Worm (Caenorhabditis elegans) whole organism, late embryonic: ENCODE data around the gene K02D10.8.

Source experiments
- T23F11.4 ChIP-seq: fragments of 200-800 bp; sonication (Bioruptor generic); optimal IDR thresholded peaks from 2 replicates; lab custom pipeline; 2018; ENCODE audit warnings: mild to moderate bottlenecking, missing genetic modification characterization, missing compliant biosample characterization
- ets-4 ChIP-seq: sonication (generic microtip); optimal IDR thresholded peaks from 2 replicates; lab custom pipeline; 2016; ENCODE audit warnings: missing genetic modification characterization, missing compliant biosample characterization
- mec-3 ChIP-seq: sonication (generic microtip); optimal IDR thresholded peaks from 2 replicates; lab custom pipeline; 2016; ENCODE audit warnings: borderline replicate concordance, missing genetic modification characterization, missing compliant biosample characterization
- nhr-11 ChIP-seq: fragments of 150-350 bp; optimal IDR thresholded peaks from 2 replicates; lab custom pipeline; 2014; ENCODE audit warnings: missing biosample characterization, missing genetic modification characterization
- pha-4 ChIP-seq: fragments of 150-350 bp; optimal IDR thresholded peaks from 2 replicates; lab custom pipeline; 2018; ENCODE audit warnings: missing biosample characterization, missing genetic modification reagents, missing genetic modification characterization
- pros-1 ChIP-seq: fragments of 150-350 bp; optimal IDR thresholded peaks from 2 replicates; lab custom pipeline; 2014; ENCODE audit warnings: missing biosample characterization, missing genetic modification reagents, missing genetic modification characterization
- sox-2 ChIP-seq: fragments of 200-800 bp; sonication (Bioruptor generic); IDR thresholded peaks from 2 replicates; pipeline ENCODE4 v1.3.6; 2022; ENCODE audit warnings: missing genetic modification reagents, missing genetic modification characterization, missing compliant biosample characterization
- unc-55 ChIP-seq: sonication (generic microtip); optimal IDR thresholded peaks from 2 replicates; lab custom pipeline; 2017; ENCODE audit warnings: missing biosample characterization, missing genetic modification reagents, missing genetic modification characterization
- unc-86 ChIP-seq: sonication (generic microtip); optimal IDR thresholded peaks from 2 replicates; lab custom pipeline; 2016; ENCODE audit warnings: missing genetic modification characterization, missing compliant biosample characterization

DNA sequence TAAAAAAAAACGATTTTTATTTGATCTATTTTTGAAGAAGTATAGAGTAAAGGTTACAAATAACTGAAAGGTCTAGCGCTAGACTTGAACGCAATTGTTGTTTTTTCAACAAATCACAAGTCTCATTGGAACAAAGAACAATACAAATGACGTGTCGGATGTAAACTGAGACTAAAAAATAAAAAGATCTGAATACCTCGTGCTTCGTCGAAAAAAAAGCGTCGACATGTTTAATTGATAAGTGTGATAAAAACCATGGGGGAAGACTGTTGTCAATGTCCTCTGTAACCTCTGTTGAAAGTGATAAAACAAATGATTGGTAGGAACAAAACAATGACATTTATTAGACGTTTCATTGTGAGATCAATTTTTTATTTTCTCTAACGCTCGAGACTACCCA lies 3.4 kb upstream of the K02D10.8 start:
- no peak for TF ChIP-seq pha-4 (tag; lab: Kevin White, UChicago)
- no peak for TF ChIP-seq ets-4 (tag; lab: Kevin White, UChicago)
- TF ChIP-seq unc-86 (tag; lab: Kevin White, UChicago): no peak
- TF ChIP-seq mec-3 (tag; lab: Kevin White, UChicago): no peak
- TF ChIP-seq sox-2 (GFP tag; lab: Robert Waterston, UW): no peak
- TF ChIP-seq pros-1 (tag; lab: Kevin White, UChicago): no peak
- no peak for TF ChIP-seq T23F11.4 (GFP tag; lab: Kevin White, UChicago)
- TF ChIP-seq unc-55 (GFP tag; lab: Kevin White, UChicago): no peak
- no peak for TF ChIP-seq nhr-11 (tag; lab: Kevin White, UChicago)
